Worm (Caenorhabditis elegans) whole organism, L2 larva: Measurements from ENCODE around the gene F26G1.3.
A peak's percentile ranks its signal among the peaks of the same experiment; 100 is the strongest.

Experiments used
- C34F6.9 ChIP-seq: fragments of 150-350 bp; optimal IDR thresholded peaks from 2 replicates; lab custom pipeline; 2014; ENCODE audit warnings: missing biosample characterization, missing genetic modification characterization
- F13H6.1 ChIP-seq: sonication (generic microtip); optimal IDR thresholded peaks from 2 replicates; lab custom pipeline; 2016; ENCODE audit warnings: missing genetic modification characterization, missing compliant biosample characterization
- R02D3.7 ChIP-seq: fragments of 150-350 bp; optimal IDR thresholded peaks from 2 replicates; lab custom pipeline; 2014; ENCODE audit warnings: missing biosample characterization, missing genetic modification characterization
- Y55F3AM.14 ChIP-seq: fragments of 200-800 bp; sonication (Bioruptor generic); optimal IDR thresholded peaks from 2 replicates; lab custom pipeline; 2018; ENCODE audit warnings: mild to moderate bottlenecking, missing genetic modification characterization, missing compliant biosample characterization
- ZK546.5 ChIP-seq: sonication (generic microtip); optimal IDR thresholded peaks from 2 replicates; lab custom pipeline; 2017; ENCODE audit warnings: missing biosample characterization, missing genetic modification characterization
- alr-1 ChIP-seq: fragments of 150-350 bp; optimal IDR thresholded peaks from 2 replicates; lab custom pipeline; 2014; ENCODE audit warnings: missing biosample characterization, missing genetic modification characterization
- aly-2 ChIP-seq: fragments of 150-350 bp; optimal IDR thresholded peaks from 2 replicates; lab custom pipeline; 2014; ENCODE audit warnings: missing biosample characterization, missing genetic modification characterization
- blmp-1 ChIP-seq: sonication (generic microtip); optimal IDR thresholded peaks from 2 replicates; lab custom pipeline; 2017; ENCODE audit warnings: missing genetic modification characterization, mild to moderate bottlenecking, missing compliant biosample characterization, antibody characterized with exemption, moderate library complexity; ENCODE audit not compliant: insufficient read depth
- ceh-16 ChIP-seq: fragments of 150-350 bp; optimal IDR thresholded peaks from 2 replicates; lab custom pipeline; 2014; ENCODE audit warnings: missing biosample characterization, missing genetic modification characterization
- crh-2 ChIP-seq: sonication (generic microtip); optimal IDR thresholded peaks from 2 replicates; lab custom pipeline; 2017; ENCODE audit warnings: missing biosample characterization, missing genetic modification characterization
- dmd-4 ChIP-seq: sonication (generic microtip); optimal IDR thresholded peaks from 2 replicates; lab custom pipeline; 2017; ENCODE audit warnings: missing biosample characterization, missing genetic modification characterization
- egl-27 ChIP-seq: sonication (generic microtip); optimal IDR thresholded peaks from 3 replicates; lab custom pipeline; 2017; ENCODE audit warnings: missing biosample characterization, missing genetic modification reagents, missing genetic modification characterization
- elt-1 ChIP-seq: fragments of 150-350 bp; optimal IDR thresholded peaks from 2 replicates; lab custom pipeline; 2014; ENCODE audit warnings: missing biosample characterization, missing genetic modification characterization
- elt-3 ChIP-seq: sonication (generic microtip); optimal IDR thresholded peaks from 2 replicates; lab custom pipeline; 2017; ENCODE audit warnings: missing biosample characterization, missing genetic modification characterization
- fos-1 ChIP-seq: fragments of 150-350 bp; optimal IDR thresholded peaks from 2 replicates; lab custom pipeline; 2014; ENCODE audit warnings: missing biosample characterization, missing genetic modification characterization
- gmeb-1 ChIP-seq: fragments of 150-350 bp; optimal IDR thresholded peaks from 2 replicates; lab custom pipeline; 2014; ENCODE audit warnings: missing biosample characterization, missing genetic modification characterization
- lin-13 ChIP-seq: fragments of 150-350 bp; optimal IDR thresholded peaks from 2 replicates; lab custom pipeline; 2014; ENCODE audit warnings: missing biosample characterization, missing genetic modification reagents, missing genetic modification characterization
- lin-39 ChIP-seq: fragments of 150-350 bp; optimal IDR thresholded peaks from 2 replicates; lab custom pipeline; 2014; ENCODE audit warnings: missing biosample characterization, missing genetic modification reagents, missing genetic modification characterization
- lsy-2 ChIP-seq, 2 experiments: fragments of 150-350 bp in 1 of 2; sonication (generic microtip) in 1 of 2; optimal IDR thresholded peaks; 2 replicates each; lab custom pipeline; 2014 to 2017; ENCODE audit warnings: missing biosample characterization in 2 of 2, missing genetic modification characterization in 2 of 2
- mab-5 ChIP-seq: fragments of 150-350 bp; optimal IDR thresholded peaks from 2 replicates; lab custom pipeline; 2014; ENCODE audit warnings: missing biosample characterization, missing genetic modification characterization
- mbf-1 ChIP-seq: sonication (generic microtip); optimal IDR thresholded peaks from 2 replicates; lab custom pipeline; 2017; ENCODE audit warnings: missing biosample characterization, missing genetic modification characterization
- mdl-1 ChIP-seq, 2 experiments: fragments of 150-350 bp in 1 of 2; sonication (generic microtip) in 1 of 2; optimal IDR thresholded peaks; 2 replicates each; lab custom pipeline; 2017; ENCODE audit warnings: missing biosample characterization in 2 of 2, missing genetic modification characterization in 2 of 2
- nhr-10 ChIP-seq: sonication (generic microtip); optimal IDR thresholded peaks from 2 replicates; lab custom pipeline; 2017; ENCODE audit warnings: missing biosample characterization, missing genetic modification characterization
- nhr-12 ChIP-seq: fragments of 150-350 bp; optimal IDR thresholded peaks from 2 replicates; lab custom pipeline; 2014; ENCODE audit warnings: missing biosample characterization, missing genetic modification characterization
- nhr-21 ChIP-seq: fragments of 150-350 bp; optimal IDR thresholded peaks from 2 replicates; lab custom pipeline; 2014; ENCODE audit warnings: missing biosample characterization, missing genetic modification characterization
- nhr-237 ChIP-seq: fragments of 150-350 bp; optimal IDR thresholded peaks from 2 replicates; lab custom pipeline; 2014; ENCODE audit warnings: missing biosample characterization, missing genetic modification characterization
- nhr-25 ChIP-seq: fragments of 150-350 bp; sonication (generic microtip); optimal IDR thresholded peaks from 3 replicates; lab custom pipeline; 2014; ENCODE audit warnings: missing biosample characterization, missing genetic modification characterization
- nhr-6 ChIP-seq: fragments of 150-350 bp; optimal IDR thresholded peaks from 2 replicates; lab custom pipeline; 2014; ENCODE audit warnings: missing biosample characterization, missing genetic modification characterization
- nhr-77 ChIP-seq: fragments of 150-350 bp; optimal IDR thresholded peaks from 2 replicates; lab custom pipeline; 2014; ENCODE audit warnings: missing biosample characterization, missing genetic modification characterization
- sem-4 ChIP-seq: fragments of 150-350 bp; optimal IDR thresholded peaks from 2 replicates; lab custom pipeline; 2014; ENCODE audit warnings: missing biosample characterization, missing genetic modification reagents, missing genetic modification characterization
- sma-3 ChIP-seq: sonication (generic microtip); optimal IDR thresholded peaks from 2 replicates; lab custom pipeline; 2016; ENCODE audit warnings: missing genetic modification reagents, missing genetic modification characterization, missing compliant biosample characterization
- sma-9 ChIP-seq, 2 experiments: fragments of 150-350 bp in 1 of 2; sonication (generic microtip) in 1 of 2; optimal IDR thresholded peaks; 2 replicates each; lab custom pipeline; 2014 to 2016; ENCODE audit warnings: missing genetic modification characterization in 2 of 2, mild to moderate bottlenecking in 1 of 2, missing biosample characterization in 1 of 2, missing compliant biosample characterization in 1 of 2, missing genetic modification reagents in 1 of 2, moderate library complexity in 1 of 2
- snpc-4 ChIP-seq: fragments of 150-350 bp; optimal IDR thresholded peaks from 2 replicates; lab custom pipeline; 2014; ENCODE audit warnings: missing biosample characterization, missing genetic modification characterization
- unc-39 ChIP-seq: fragments of 150-350 bp; optimal IDR thresholded peaks from 2 replicates; lab custom pipeline; 2014; ENCODE audit warnings: missing biosample characterization, missing genetic modification characterization
- unc-55 ChIP-seq: fragments of 150-350 bp; sonication (generic microtip); optimal IDR thresholded peaks from 3 replicates; lab custom pipeline; 2014; ENCODE audit warnings: missing biosample characterization, missing genetic modification reagents, missing genetic modification characterization
- unc-62 ChIP-seq: fragments of 150-350 bp; optimal IDR thresholded peaks from 2 replicates; lab custom pipeline; 2014; ENCODE audit warnings: missing biosample characterization, missing genetic modification reagents, missing genetic modification characterization
- zag-1 ChIP-seq: fragments of 150-350 bp; optimal IDR thresholded peaks from 2 replicates; lab custom pipeline; 2014; ENCODE audit warnings: missing biosample characterization, missing genetic modification characterization
- ztf-1 ChIP-seq: fragments of 200-800 bp; sonication (Bioruptor generic); conservative IDR thresholded peaks from 2 replicates; pipeline ENCODE4 v1.3.6; 2022; ENCODE audit warnings: missing genetic modification characterization, missing compliant biosample characterization
- ztf-11 ChIP-seq: sonication (generic microtip); optimal IDR thresholded peaks from 2 replicates; lab custom pipeline; 2017; ENCODE audit warnings: missing biosample characterization, missing genetic modification characterization
- ztf-4 ChIP-seq: fragments of 150-350 bp; optimal IDR thresholded peaks from 2 replicates; lab custom pipeline; 2014; ENCODE audit warnings: missing biosample characterization, missing genetic modification characterization

Gene F26G1.3

DNA sequence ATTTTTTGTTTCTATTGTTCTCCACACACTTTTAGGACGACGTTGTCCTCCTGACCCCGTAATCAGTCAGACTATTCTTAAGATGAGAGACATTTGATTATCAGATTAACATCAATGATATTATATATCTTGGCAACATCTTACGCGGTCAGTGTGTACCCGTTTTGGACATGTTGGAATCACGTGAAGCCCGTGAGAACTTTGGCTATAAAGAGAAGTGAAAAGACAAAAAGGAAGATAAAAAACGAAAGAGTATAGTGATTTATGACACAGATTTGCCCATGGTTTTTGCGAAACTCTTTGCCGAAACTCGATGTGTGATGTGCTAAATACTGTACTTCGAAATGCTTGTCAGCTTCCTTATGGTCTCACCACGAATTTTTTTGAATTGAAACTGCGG, 13.3 kb upstream of the F26G1.3 start (continued):
- TF ChIP-seq lin-13 (GFP tag; lab: Kevin White, UChicago) (no peak), zag-1 (tag; lab: Kevin White, UChicago) (no peak), mab-5 (tag; lab: Kevin White, UChicago) (no peak), F13H6.1 (tag; lab: Kevin White, UChicago) (no peak), ztf-1 (no peak), ztf-4 (tag; lab: Kevin White, UChicago) (peak; percentile 50), elt-1 (tag; lab: Kevin White, UChicago) (no peak)

DNA sequence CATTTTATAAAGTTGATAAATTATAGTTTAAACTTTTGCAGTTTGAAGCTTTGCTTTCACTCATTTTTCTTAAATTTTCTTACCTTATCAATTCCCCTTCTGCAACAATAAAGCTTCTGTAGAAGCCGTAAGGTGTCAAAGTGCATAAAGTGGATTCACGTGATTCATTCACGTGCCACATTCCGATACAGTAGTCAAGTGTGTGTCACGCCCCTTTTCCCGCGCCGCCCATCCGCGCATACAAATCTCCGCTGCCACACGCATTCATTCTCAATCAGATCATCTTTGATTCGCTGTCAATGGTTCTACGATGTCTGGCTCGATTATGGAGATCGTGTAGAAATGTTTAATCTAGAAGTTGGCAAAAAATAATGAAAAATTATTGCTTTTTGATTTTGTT, 11.5 kb upstream of the F26G1.3 start:
- TF ChIP-seq sma-9 (GFP tag; optimal IDR thresholded peaks at IDR 0.05; lab: Kevin White, UChicago) (peak; percentile 40), sma-9 (tag; optimal IDR thresholded peaks at IDR 0.05; lab: Kevin White, UChicago) (no peak), sma-3 (GFP tag; lab: Kevin White, UChicago) (peak; percentile 12), ztf-11 (tag; lab: Kevin White, UChicago) (no peak), elt-3 (tag; lab: Kevin White, UChicago) (no peak), nhr-10 (tag; lab: Kevin White, UChicago) (no peak), nhr-25 (tag; lab: Kevin White, UChicago) (peak; percentile 18), nhr-21 (tag; lab: Kevin White, UChicago) (peak; percentile 33), lsy-2 (tag; optimal IDR thresholded peaks at IDR 0.05; lab: Kevin White, UChicago) (peak in 1 of 2 experiments; percentile 4)

DNA sequence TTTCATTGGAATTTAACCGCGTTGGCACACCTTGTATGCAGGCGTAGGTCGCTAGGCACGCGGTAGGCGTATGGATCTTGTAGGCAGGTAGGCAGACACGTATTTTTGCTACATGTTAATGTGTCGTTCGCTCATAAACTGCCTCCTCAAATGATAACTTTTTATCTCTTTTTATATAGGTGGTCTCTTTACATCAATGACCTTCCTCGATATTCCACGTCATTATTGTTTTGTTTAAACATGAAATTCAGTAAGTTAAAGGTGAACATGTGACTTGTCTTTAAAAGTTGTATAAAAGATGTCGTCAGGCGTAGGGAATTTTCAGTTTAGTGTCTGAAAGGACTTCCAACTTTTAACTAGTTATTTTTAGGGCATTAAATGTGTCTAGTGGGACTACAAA, 10.9 kb upstream of the F26G1.3 start:
- no peak for TF ChIP-seq nhr-12 (tag; lab: Kevin White, UChicago)
- TF ChIP-seq nhr-77: no peak
- no peak for TF ChIP-seq lin-13 (GFP tag; lab: Kevin White, UChicago)
- TF ChIP-seq crh-2 (tag; lab: Kevin White, UChicago): peak; percentile 69
- no peak for TF ChIP-seq mbf-1
- TF ChIP-seq nhr-21 (tag; lab: Kevin White, UChicago): no peak
- TF ChIP-seq sem-4 (tag; lab: Kevin White, UChicago): no peak
- TF ChIP-seq Y55F3AM.14 (GFP tag; lab: Kevin White, UChicago): no peak
- TF ChIP-seq alr-1: no peak
- no peak for TF ChIP-seq nhr-237
- no peak for TF ChIP-seq ztf-11 (tag; lab: Kevin White, UChicago)
- TF ChIP-seq gmeb-1: peak; percentile 28
- no peak for TF ChIP-seq mdl-1 (tag; optimal IDR thresholded peaks at IDR 0.05; lab: Kevin White, UChicago)
- TF ChIP-seq snpc-4 (tag; lab: Kevin White, UChicago): no peak
- peak; percentile 31 for TF ChIP-seq sma-9 (GFP tag; optimal IDR thresholded peaks at IDR 0.05; lab: Kevin White, UChicago)
- TF ChIP-seq sma-9 (tag; optimal IDR thresholded peaks at IDR 0.05; lab: Kevin White, UChicago): no peak
- TF ChIP-seq fos-1 (tag; lab: Kevin White, UChicago): no peak
- TF ChIP-seq egl-27 (tag; lab: Kevin White, UChicago): no peak
- no peak for TF ChIP-seq R02D3.7 (tag; lab: Kevin White, UChicago)
- TF ChIP-seq nhr-6 (tag; lab: Kevin White, UChicago): no peak
- no peak for TF ChIP-seq elt-1 (tag; lab: Kevin White, UChicago)
- TF ChIP-seq lin-39: no peak
- TF ChIP-seq unc-62 (GFP tag; lab: Kevin White, UChicago): no peak
- no peak for TF ChIP-seq ztf-4 (tag; lab: Kevin White, UChicago)
- TF ChIP-seq unc-55 (GFP tag; lab: Kevin White, UChicago): no peak
- TF ChIP-seq dmd-4: no peak
- TF ChIP-seq blmp-1 (tag; lab: Kevin White, UChicago): no peak
- TF ChIP-seq ZK546.5 (tag; lab: Kevin White, UChicago): no peak
- no peak for TF ChIP-seq ceh-16 (tag; lab: Kevin White, UChicago)
- TF ChIP-seq unc-39 (tag; lab: Kevin White, UChicago): no peak
- peak; percentile 28 for TF ChIP-seq nhr-25 (tag; lab: Kevin White, UChicago)
- no peak for TF ChIP-seq ztf-1
- TF ChIP-seq aly-2 (tag; lab: Kevin White, UChicago): no peak
- no peak for TF ChIP-seq mab-5 (tag; lab: Kevin White, UChicago)
- TF ChIP-seq C34F6.9 (tag; lab: Kevin White, UChicago): no peak
